Fruit fly (Drosophila melanogaster): ENCODE results near the gene SmB.

SmB gene

DNA sequence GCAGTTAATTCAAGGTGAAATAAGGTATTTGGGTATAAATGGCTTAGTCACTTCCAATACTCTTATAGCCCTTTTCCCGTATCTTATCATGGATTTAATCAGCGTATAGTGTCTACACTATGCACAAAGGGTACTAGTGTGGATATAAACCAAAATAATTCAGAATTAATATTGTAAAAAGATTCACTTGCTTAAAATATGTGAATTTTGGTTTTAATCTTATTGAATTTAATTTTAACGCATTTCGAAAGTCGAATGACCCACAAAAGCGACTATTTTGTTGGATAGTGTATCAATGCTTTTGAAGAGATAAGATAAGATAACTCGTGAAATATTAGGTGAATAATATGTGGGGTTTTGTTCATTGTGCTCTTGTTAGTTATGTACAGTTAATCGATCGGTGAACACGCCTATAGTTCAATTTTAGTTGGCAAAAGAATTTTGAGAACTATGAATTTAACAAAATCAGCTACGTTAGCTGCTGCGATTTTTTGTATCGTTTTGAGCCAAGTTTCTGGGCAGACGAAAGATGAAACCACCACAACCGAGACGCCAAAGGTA is 44.5 kb downstream of the SmB start, which contains the start of gene CG5096 (continued):
- TF ChIP-seq crc (GFP tag; optimal IDR thresholded peaks at IDR 0.05) (peak; percentile 79), CG4424 (GFP tag; optimal IDR thresholded peaks at IDR 0.05) (peak; percentile 74), Spps (tag; optimal IDR thresholded peaks at IDR 0.05) (peak; percentile 67), jing (GFP tag; optimal IDR thresholded peaks at IDR 0.05) (peak; percentile 55), HLHmδ (GFP tag; optimal IDR thresholded peaks at IDR 0.05) (no peak), CG30403 (GFP tag; optimal IDR thresholded peaks at IDR 0.05) (peak; percentile 85), CG11504 (tag; optimal IDR thresholded peaks at IDR 0.05) (peak; percentile 92), CG10959 (GFP tag; IDR thresholded peaks at IDR 0.05) (peak; percentile 51; the same call in 1 of the 2 replicates), kni (GFP tag; optimal IDR thresholded peaks at IDR 0.05) (no peak), ind (GFP tag; optimal IDR thresholded peaks at IDR 0.05) (peak; percentile 85), sens (GFP tag) (peak; percentile 92), CkIIα-i1 (GFP tag; IDR thresholded peaks at IDR 0.05) (no peak), CG18011 (GFP tag; optimal IDR thresholded peaks at IDR 0.05) (peak; percentile 57), so (GFP tag; IDR thresholded peaks at IDR 0.05) (peak; percentile 93), CG2199 (GFP tag; IDR thresholded peaks at IDR 0.05) (peak; percentile 70; the same call in 1 of the 3 replicates), Neu2 (GFP tag; optimal IDR thresholded peaks at IDR 0.05; ENCODE audit: borderline replicate concordance) (no peak), Myb (GFP tag; optimal IDR thresholded peaks at IDR 0.05) (peak; percentile 68), cad (GFP tag; optimal IDR thresholded peaks at IDR 0.05) (no peak)

DNA sequence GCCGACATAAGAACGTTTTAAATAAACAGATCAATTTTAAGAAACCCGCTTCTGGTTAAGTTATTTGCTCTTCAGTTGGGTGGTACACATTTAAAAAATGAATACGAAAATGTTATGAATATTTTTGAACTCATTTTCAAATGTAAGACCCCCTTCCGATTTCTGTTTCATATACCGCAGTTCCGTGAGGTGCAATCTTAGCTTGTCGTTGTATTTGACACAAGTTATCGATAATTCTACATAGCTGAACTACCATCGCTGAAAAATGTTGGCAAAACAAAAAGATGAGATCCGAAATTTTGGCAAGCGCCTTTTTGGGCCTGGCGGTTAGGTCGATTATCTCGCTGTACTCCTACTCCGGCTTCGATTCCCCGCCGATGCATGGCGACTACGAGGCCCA is 46.6 kb downstream of the SmB start, which contains the start of gene gny:
gny (plus strand) TSS at position 239 of the 400 bp plus-strand sequence.
- TF ChIP-seq unc-4 (GFP tag; IDR thresholded peaks at IDR 0.05; ENCODE audit: partially characterized antibody) (0 out of 2 replicates have a peak, but pooled peaks have one; percentile 31), gfzf (GFP tag; optimal IDR thresholded peaks at IDR 0.05) (peak; percentile 19), Bgb (GFP tag; IDR thresholded peaks at IDR 0.05; ENCODE audit: partially characterized antibody) (peak; percentile 38; the same call in 1 of the 2 replicates), stwl (tag; optimal IDR thresholded peaks at IDR 0.05) (peak; percentile 42), row (GFP tag; IDR thresholded peaks at IDR 0.05) (peak; percentile 26; the same call in 1 of the 3 replicates), CG13287 (GFP tag; IDR thresholded peaks at IDR 0.05; ENCODE audit: partially characterized antibody) (peak; percentile 42; the same call in 1 of the 2 replicates), Scr (GFP tag; IDR thresholded peaks at IDR 0.05; ENCODE audit: partially characterized antibody) (peak; percentile 29), pfk (GFP tag; optimal IDR thresholded peaks at IDR 0.05) (peak; percentile 97), pzg (GFP tag; optimal IDR thresholded peaks at IDR 0.05) (peak; percentile 81), HmgZ (tag; optimal IDR thresholded peaks at IDR 0.05) (peak; percentile 32), CG17802 (tag; optimal IDR thresholded peaks at IDR 0.05) (peak; percentile 37), CoRest (tag; optimal IDR thresholded peaks at IDR 0.05) (peak; percentile 20), phol (tag; optimal IDR thresholded peaks at IDR 0.05) (peak; percentile 9), CG16813 (GFP tag; IDR thresholded peaks at IDR 0.05; ENCODE audit: partially characterized antibody) (peak; percentile 39; the same call in 2 of the 3 replicates), E2f2 (GFP tag; IDR thresholded peaks at IDR 0.05) (peak; percentile 77), MBD-R2 (GFP tag; IDR thresholded peaks at IDR 0.05) (peak; percentile 88), CG2116 (GFP tag; optimal IDR thresholded peaks at IDR 0.05) (peak; percentile 35), CG9797 (GFP tag; optimal IDR thresholded peaks at IDR 0.05) (peak; percentile 11), sug (tag; optimal IDR thresholded peaks at IDR 0.05) (peak; percentile 70), Ets97D (GFP tag; optimal IDR thresholded peaks at IDR 0.05) (peak; percentile 26), nmo (GFP tag; optimal IDR thresholded peaks at IDR 0.05) (peak; percentile 3), CG15514 (GFP tag; optimal IDR thresholded peaks at IDR 0.05) (peak; percentile 6), CG12659 (GFP tag; optimal IDR thresholded peaks at IDR 0.05) (no peak), Sin3A (optimal IDR thresholded peaks at IDR 0.05) (peak; percentile 2), CG15269 (tag; optimal IDR thresholded peaks at IDR 0.05) (no peak), Sry-δ (GFP tag; optimal IDR thresholded peaks at IDR 0.05) (peak; percentile 87), pum (GFP tag; optimal IDR thresholded peaks at IDR 0.05) (no peak), HLH4C (GFP tag; IDR thresholded peaks at IDR 0.05; ENCODE audit: partially characterized antibody) (peak; percentile 49; the same call in 2 of the 3 replicates), Dref (GFP tag; IDR thresholded peaks at IDR 0.05) (peak; percentile 85), CG8290 (GFP tag; optimal IDR thresholded peaks at IDR 0.05) (no peak), CG8290 (tag; optimal IDR thresholded peaks at IDR 0.05) (peak in 1 of 2 experiments; percentile 61)
